Fruit fly (Drosophila melanogaster): ENCODE results near the gene Sec3.

DNA sequence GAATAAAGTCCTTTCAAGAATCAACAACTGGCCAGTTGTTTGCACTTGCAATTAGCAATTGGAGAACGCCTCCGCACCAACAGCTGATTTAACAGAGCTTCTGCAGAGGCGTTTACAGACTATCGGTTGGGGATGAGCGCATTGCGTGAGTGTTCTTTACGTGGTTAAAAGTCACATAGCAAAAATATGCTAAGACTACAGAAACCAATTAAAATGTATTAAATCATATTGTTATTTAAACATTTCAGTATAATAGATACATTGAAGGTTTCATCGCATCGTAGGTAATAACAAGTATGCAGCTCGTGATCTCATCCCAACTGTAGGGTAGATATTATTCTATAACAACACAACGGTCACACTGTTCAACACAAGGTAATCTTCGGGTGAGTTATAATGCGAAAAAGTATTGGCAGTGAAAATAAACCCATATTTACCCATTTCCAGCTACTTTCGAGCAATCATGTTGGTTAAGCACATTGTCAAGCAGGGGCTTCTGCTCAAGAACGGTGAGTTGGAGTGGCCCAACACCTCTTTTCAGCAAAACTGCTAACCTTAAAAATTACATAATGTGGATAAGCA, at the start of gene Sec3, which contains the start of gene COX7B:
- TF ChIP-seq CG8478 (optimal IDR thresholded peaks at IDR 0.05) (no peak), CTCF (optimal IDR thresholded peaks at IDR 0.05) (no peak)
